Worm (Caenorhabditis elegans): ENCODE results near the gene gly-9.

ce11 chrIII:11287340-11287739, 3.0 kb downstream of the gly-9 start:
- TF ChIP-seq unc-62 (GFP tag; optimal IDR thresholded peaks at IDR 0.05) (no peak), ama-1 (optimal IDR thresholded peaks at IDR 0.05) (no peak), ama-1 (GFP tag; optimal IDR thresholded peaks at IDR 0.05) (no peak), atf-7 (tag; optimal IDR thresholded peaks at IDR 0.05) (no peak), hlh-12 (tag; optimal IDR thresholded peaks at IDR 0.05) (no peak), lir-1 (GFP tag; conservative IDR thresholded peaks at IDR 0.05) (no peak), efl-1 (GFP tag; optimal IDR thresholded peaks at IDR 0.05) (no peak)
